Fruit fly (Drosophila melanogaster) S2 (cell line): ENCODE data around the gene wrd.

Experiments
- CG8478 ChIP-seq: fragments of >200 bp; optimal IDR thresholded peaks from 2 replicates; lab custom pipeline; 2018
- CTCF ChIP-seq, 2 experiments: fragments of >200 bp; optimal IDR thresholded peaks; 2 replicates each; lab custom pipeline; 2018

DNA sequence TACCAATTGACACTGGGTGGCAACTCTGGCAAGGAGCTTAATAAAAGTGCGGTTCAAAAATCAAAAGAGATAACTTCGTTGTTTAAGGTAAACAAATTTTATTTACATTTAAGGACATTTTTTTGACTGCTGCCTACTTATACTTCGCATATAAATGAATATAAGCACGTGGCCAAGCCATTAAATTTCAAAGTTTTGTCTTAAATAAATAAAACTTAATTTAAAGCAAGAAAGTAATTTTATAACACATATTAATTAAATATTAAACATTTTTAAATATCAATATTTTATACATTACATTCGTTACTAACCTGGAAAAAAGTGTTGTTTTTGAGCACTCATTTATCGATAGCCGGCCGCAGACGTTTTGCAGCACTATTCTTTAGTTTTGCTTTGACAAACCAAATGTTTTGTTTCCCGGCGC is 21.2 kb downstream of the wrd start, which contains the start of the genes CG12321 and MED17:
- TF ChIP-seq CG8478 (no peak), CTCF (optimal IDR thresholded peaks at IDR 0.05; lab: Kevin White, UChicago) (no peak)
